Worm (Caenorhabditis elegans) whole organism, mixed stage, embryonic: Measurements from ENCODE around the gene C47A10.16.

ENCODE experiments used
- nhr-76 ChIP-seq: sonication (generic microtip); optimal IDR thresholded peaks from 2 replicates; lab custom pipeline; 2017; ENCODE audit warnings: missing biosample characterization, missing genetic modification characterization
- snpc-4 ChIP-seq: fragments of 150-350 bp; optimal IDR thresholded peaks from 2 replicates; lab custom pipeline; 2014; ENCODE audit warnings: missing biosample characterization, missing genetic modification characterization

DNA sequence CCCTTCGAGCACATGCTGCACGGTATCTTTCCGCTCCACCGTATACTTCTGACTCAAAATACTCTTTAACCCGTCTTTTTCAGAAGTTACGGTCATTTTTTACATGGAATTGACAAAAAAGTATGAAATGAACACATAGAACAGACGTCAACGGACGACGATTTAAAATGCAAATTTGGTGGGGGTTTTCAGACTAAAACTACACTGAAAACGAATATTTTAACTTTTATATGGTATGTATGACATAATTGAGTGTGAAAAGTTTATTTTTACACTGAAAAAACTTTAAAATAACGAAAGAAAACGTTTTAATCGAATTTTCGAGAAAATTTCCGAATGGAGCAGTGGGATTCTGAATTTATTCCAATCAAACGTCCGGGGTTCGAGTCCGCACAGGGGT is 18.0 kb downstream of the C47A10.16 start, which contains the start of gene twk-36:
- no peak for TF ChIP-seq snpc-4 (tag; lab: Kevin White, UChicago)
- no peak for TF ChIP-seq nhr-76 (tag; lab: Kevin White, UChicago)
